Worm (Caenorhabditis elegans) whole organism, dauer: ENCODE results near the gene C07E3.4.

Source experiments
- unc-62 ChIP-seq: sonication (generic microtip); optimal IDR thresholded peaks from 2 replicates; lab custom pipeline; 2017; ENCODE audit warnings: missing biosample characterization, missing genetic modification reagents, missing genetic modification characterization

C07E3.4 gene

ce11 chrII:10402991-10403390 is 42.4 kb downstream of the C07E3.4 start:
- TF ChIP-seq unc-62 (GFP tag; lab: Kevin White, UChicago): no peak

ce11 chrII:10410989-10411388 is 50.4 kb downstream of the C07E3.4 start, which contains the start of gene E04D5.5:
E04D5.5 (plus strand) TSS chrII:10411289.
- TF ChIP-seq unc-62 (GFP tag; lab: Kevin White, UChicago): no peak
